Worm (Caenorhabditis elegans): ENCODE data around the gene pepm-1.

The pepm-1 gene

ce11 chrV:14334901-14335300 lies 6.0 kb downstream of the pepm-1 start, which contains the start of gene srm-5 (continued):
- TF ChIP-seq nhr-120 (GFP tag; IDR thresholded peaks at IDR 0.05): no peak
- no peak for TF ChIP-seq sptf-2 (GFP tag; optimal IDR thresholded peaks at IDR 0.05)
- TF ChIP-seq ztf-25 (GFP tag; IDR thresholded peaks at IDR 0.05): no peak

ce11 chrV:14336655-14337054 lies 7.7 kb downstream of the pepm-1 start, which contains the start of gene srm-6:
Gene srm-6, plus strand, starts transcription at chrV:14336955.
- TF ChIP-seq F39B2.1 (GFP tag; IDR thresholded peaks at IDR 0.05) (no peak), cebp-2 (GFP tag; IDR thresholded peaks at IDR 0.05) (no peak)

ce11 chrV:14341672-14342071 lies 12.8 kb downstream of the pepm-1 start, which contains the start of gene F47B8.10:
Gene F47B8.10, plus strand, starts transcription at chrV:14341972.
- TF ChIP-seq snpc-4 (GFP tag; optimal IDR thresholded peaks at IDR 0.05) (no peak), snpc-4 (tag; optimal IDR thresholded peaks at IDR 0.05) (no peak), him-1 (tag; optimal IDR thresholded peaks at IDR 0.05) (no peak), hmg-1.2 (GFP tag; IDR thresholded peaks at IDR 0.05) (no peak), Y53G8AR.9 (GFP tag; conservative IDR thresholded peaks at IDR 0.05) (no peak), ztf-6 (GFP tag; IDR thresholded peaks at IDR 0.05) (no peak), Y53F4B.3 (GFP tag; IDR thresholded peaks at IDR 0.05) (no peak), mes-4 (tag; optimal IDR thresholded peaks at IDR 0.05) (no peak)

ce11 chrV:14347234-14347826 lies 18.4 kb downstream of the pepm-1 start, which contains the start of gene cept-2:
Gene cept-2, plus strand, starts transcription at chrV:14347766.
- TF ChIP-seq aptf-3 (GFP tag; IDR thresholded peaks at IDR 0.05): no peak
- peak; percentile 39 for TF ChIP-seq rpc-1 (optimal IDR thresholded peaks at IDR 0.05)
- TF ChIP-seq rpc-1 (tag; optimal IDR thresholded peaks at IDR 0.05): peak; percentile 2
- no peak for TF ChIP-seq egrh-3 (GFP tag; IDR thresholded peaks at IDR 0.05)
- peak; percentile 69 for TF ChIP-seq rcor-1 (GFP tag; IDR thresholded peaks at IDR 0.05)
- no peak for TF ChIP-seq nhr-179 (tag; optimal IDR thresholded peaks at IDR 0.05)
- TF ChIP-seq madf-8 (GFP tag; conservative IDR thresholded peaks at IDR 0.05): no peak
- TF ChIP-seq xnd-1 (tag; optimal IDR thresholded peaks at IDR 0.05): no peak
- TF ChIP-seq zfh-2 (GFP tag; conservative IDR thresholded peaks at IDR 0.05): no peak
- TF ChIP-seq lag-1 (GFP tag; IDR thresholded peaks at IDR 0.05): no peak
- no peak for TF ChIP-seq mxl-1 (tag; optimal IDR thresholded peaks at IDR 0.05)
- TF ChIP-seq ztf-28 (GFP tag; IDR thresholded peaks at IDR 0.05): 0 out of 2 replicates have a peak, but pooled peaks have one; percentile 11
- no peak for TF ChIP-seq ztf-3 (GFP tag; optimal IDR thresholded peaks at IDR 0.05)
- no peak for TF ChIP-seq dpff-1 (tag; optimal IDR thresholded peaks at IDR 0.05)
- TF ChIP-seq somi-1 (GFP tag; optimal IDR thresholded peaks at IDR 0.05): peak; percentile 57
- TF ChIP-seq F39B2.1 (GFP tag; IDR thresholded peaks at IDR 0.05): no peak
- TF ChIP-seq mcd-1 (GFP tag; IDR thresholded peaks at IDR 0.05): peak; percentile 98
- TF ChIP-seq lin-35 (GFP tag; optimal IDR thresholded peaks at IDR 0.05): peak in 2 of 3 experiments; percentile 58 to 92
- no peak for TF ChIP-seq ztf-25 (GFP tag; IDR thresholded peaks at IDR 0.05)
- no peak for TF ChIP-seq Y67H2A.10 (GFP tag; conservative IDR thresholded peaks at IDR 0.05)
- no peak for TF ChIP-seq T07F8.4 (tag; optimal IDR thresholded peaks at IDR 0.05)
- peak; percentile 27; the same call in 1 of the 2 replicates for TF ChIP-seq D2030.7 (GFP tag; IDR thresholded peaks at IDR 0.05)
- TF ChIP-seq repo-1 (tag; optimal IDR thresholded peaks at IDR 0.05): no peak
- 0 out of 2 replicates have a peak, but pooled peaks have one; percentile 23 for TF ChIP-seq egl-44 (GFP tag; IDR thresholded peaks at IDR 0.05)
- TF ChIP-seq F10E7.11 (tag; optimal IDR thresholded peaks at IDR 0.05): no peak
- no peak for TF ChIP-seq atf-7 (tag; optimal IDR thresholded peaks at IDR 0.05)
- peak; percentile 78 for TF ChIP-seq pbrm-1 (GFP tag; IDR thresholded peaks at IDR 0.05)
- peak; percentile 66 for TF ChIP-seq tlf-1 (GFP tag; optimal IDR thresholded peaks at IDR 0.05)
- no peak for TF ChIP-seq cebp-2 (GFP tag; IDR thresholded peaks at IDR 0.05)
- TF ChIP-seq bed-2 (GFP tag; IDR thresholded peaks at IDR 0.05): 0 out of 2 replicates have a peak, but pooled peaks have one; percentile 25
- TF ChIP-seq B0261.1 (tag; optimal IDR thresholded peaks at IDR 0.05): peak; percentile 22
- no peak for TF ChIP-seq Y79H2A.3 (GFP tag; conservative IDR thresholded peaks at IDR 0.05)
- TF ChIP-seq mel-28 (tag; optimal IDR thresholded peaks at IDR 0.05; ENCODE audit: borderline replicate concordance): no peak
- TF ChIP-seq lir-1 (GFP tag; conservative IDR thresholded peaks at IDR 0.05): peak; percentile 68
